3 worm cellular contexts compared by ENCODE assay signal in the genomic region with DNA sequence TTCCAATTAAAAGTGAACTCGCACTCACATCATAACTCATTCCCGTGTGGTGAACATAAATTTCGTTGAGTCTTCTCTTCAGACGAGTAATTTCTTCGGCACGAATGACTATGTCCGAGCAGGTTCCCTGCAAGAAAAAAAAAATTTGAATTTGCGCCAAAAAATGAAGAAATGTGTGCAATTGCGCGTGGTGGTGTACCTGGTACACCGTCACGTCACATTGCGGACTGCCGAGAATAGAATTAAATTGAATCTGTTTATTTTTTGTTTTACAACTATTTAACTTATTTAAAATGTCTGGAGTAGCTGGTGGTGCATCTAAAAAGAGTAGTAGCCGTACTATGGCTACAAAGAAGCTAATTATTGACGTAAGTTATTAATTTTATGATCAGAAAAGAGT.
TF ChIP-seq lines count a peak whose summit lies in the region.

A gene (plus strand): TSS at position 263 of the 400 bp plus-strand sequence.

TF ChIP-seq in whole organism, L1 larva, 84 proteins besides CTCF, POLR2A, EP300 and RAD21 (continued from another document and continues in another):
- TF ChIP-seq ztf-4 (tag; optimal IDR thresholded peaks at IDR 0.05; lab: Kevin White, UChicago) (no peak), pqm-1 (tag; optimal IDR thresholded peaks at IDR 0.05; lab: Kevin White, UChicago) (no peak), fkh-4 (tag; optimal IDR thresholded peaks at IDR 0.05; lab: Kevin White, UChicago; ENCODE audit: borderline replicate concordance) (no peak), efl-3 (GFP tag; optimal IDR thresholded peaks at IDR 0.05; lab: Kevin White, UChicago) (peak; percentile 21), dsc-1 (tag; optimal IDR thresholded peaks at IDR 0.05; lab: Kevin White, UChicago) (peak; percentile 65), unc-86 (tag; optimal IDR thresholded peaks at IDR 0.05; lab: Kevin White, UChicago) (peak; percentile 71), nhr-90 (tag; optimal IDR thresholded peaks at IDR 0.05; lab: Kevin White, UChicago; ENCODE audit: poor library complexity) (peak; percentile 69), nhr-20 (tag; optimal IDR thresholded peaks at IDR 0.05; lab: Kevin White, UChicago) (peak; percentile 77), nhr-76 (tag; optimal IDR thresholded peaks at IDR 0.05; lab: Kevin White, UChicago) (no peak), snpc-4 (tag; optimal IDR thresholded peaks at IDR 0.05; lab: Kevin White, UChicago) (peak; percentile 45), unc-130 (tag; optimal IDR thresholded peaks at IDR 0.05; lab: Kevin White, UChicago) (peak; percentile 45), ets-5 (GFP tag; IDR thresholded peaks at IDR 0.05; lab: Robert Waterston, UW) (no peak), lir-3 (tag; optimal IDR thresholded peaks at IDR 0.05; lab: Kevin White, UChicago; ENCODE audit: poor library complexity) (peak; percentile 73), isw-1 (GFP tag; IDR thresholded peaks at IDR 0.05; lab: Robert Waterston, UW) (peak; percentile 78), C34B4.2 (tag; optimal IDR thresholded peaks at IDR 0.05; lab: Kevin White, UChicago) (no peak), lin-35 (GFP tag; optimal IDR thresholded peaks at IDR 0.05; lab: Kevin White, UChicago) (peak; percentile 96 to 98), zip-4 (GFP tag; optimal IDR thresholded peaks at IDR 0.05; lab: Kevin White, UChicago) (peak; percentile 39), vab-15 (tag; optimal IDR thresholded peaks at IDR 0.05; lab: Kevin White, UChicago) (peak; percentile 68), snu-23 (GFP tag; optimal IDR thresholded peaks at IDR 0.05; lab: Kevin White, UChicago) (peak; percentile 84), blmp-1 (tag; optimal IDR thresholded peaks at IDR 0.05; lab: Kevin White, UChicago) (peak; percentile 52), nhr-85 (tag; lab: Kevin White, UChicago) (peak; percentile 82), nhr-12 (tag; optimal IDR thresholded peaks at IDR 0.05; lab: Kevin White, UChicago) (no peak), mef-2 (tag; optimal IDR thresholded peaks at IDR 0.05; lab: Kevin White, UChicago) (peak; percentile 25), C04F5.9 (tag; optimal IDR thresholded peaks at IDR 0.05; lab: Kevin White, UChicago) (peak; percentile 52), nhr-11 (tag; optimal IDR thresholded peaks at IDR 0.05; lab: Kevin White, UChicago) (no peak), mep-1 (tag; optimal IDR thresholded peaks at IDR 0.05; lab: Kevin White, UChicago) (peak; percentile 91), unc-30 (tag; optimal IDR thresholded peaks at IDR 0.05; lab: Kevin White, UChicago) (no peak), zag-1 (tag; optimal IDR thresholded peaks at IDR 0.05; lab: Kevin White, UChicago) (no peak), efl-1 (optimal IDR thresholded peaks at IDR 0.05; lab: Kevin White, UChicago) (peak; percentile 87 to 97), efl-1 (GFP tag; optimal IDR thresholded peaks at IDR 0.05 in 1 of 2; lab: Kevin White, UChicago) (peak; percentile 97 to 99), dpl-1 (GFP tag; optimal IDR thresholded peaks at IDR 0.05; lab: Kevin White, UChicago) (peak; percentile 97 to 98 (median 97)), sup-37 (GFP tag; optimal IDR thresholded peaks at IDR 0.05; lab: Kevin White, UChicago) (no peak), elt-3 (tag; optimal IDR thresholded peaks at IDR 0.05; lab: Kevin White, UChicago) (peak in 2 of 6 experiments; percentile 2 to 4), sptf-1 (tag; optimal IDR thresholded peaks at IDR 0.05; lab: Kevin White, UChicago) (no peak), egl-13 (tag; optimal IDR thresholded peaks at IDR 0.05; lab: Kevin White, UChicago) (peak; percentile 66), F16B12.6 (tag; optimal IDR thresholded peaks at IDR 0.05; lab: Kevin White, UChicago) (peak; percentile 99), fkh-10 (GFP tag; optimal IDR thresholded peaks at IDR 0.05; lab: Kevin White, UChicago) (peak; percentile 63), nhr-77 (tag; optimal IDR thresholded peaks at IDR 0.05; lab: Kevin White, UChicago) (peak; percentile 68), unc-98 (GFP tag; IDR thresholded peaks at IDR 0.05; lab: Robert Waterston, UW) (peak; percentile 43; the same call in 1 of the 2 replicates), hpl-2 (GFP tag; optimal IDR thresholded peaks at IDR 0.05; lab: Kevin White, UChicago) (no peak), ces-1 (GFP tag; optimal IDR thresholded peaks at IDR 0.05; lab: Kevin White, UChicago) (no peak), nhr-237 (tag; optimal IDR thresholded peaks at IDR 0.05; lab: Kevin White, UChicago) (no peak)

TF ChIP-seq in whole organism, L3 larva, 47 proteins besides CTCF, POLR2A, EP300 and RAD21 (continued from another document):
- TF ChIP-seq snpc-4 (tag; optimal IDR thresholded peaks at IDR 0.05; lab: Kevin White, UChicago) (peak; percentile 2), sea-2 (GFP tag; optimal IDR thresholded peaks at IDR 0.05; lab: Kevin White, UChicago) (no peak), pqm-1 (tag; optimal IDR thresholded peaks at IDR 0.05; lab: Kevin White, UChicago) (no peak), nhr-237 (tag; optimal IDR thresholded peaks at IDR 0.05; lab: Kevin White, UChicago) (no peak), nhr-11 (tag; optimal IDR thresholded peaks at IDR 0.05; lab: Kevin White, UChicago) (no peak), nhr-12 (tag; optimal IDR thresholded peaks at IDR 0.05; lab: Kevin White, UChicago) (no peak), nhr-23 (tag; optimal IDR thresholded peaks at IDR 0.05; lab: Kevin White, UChicago) (peak; percentile 61), ztf-4 (tag; optimal IDR thresholded peaks at IDR 0.05; lab: Kevin White, UChicago) (no peak), egl-27 (tag; optimal IDR thresholded peaks at IDR 0.05; lab: Kevin White, UChicago) (peak; percentile 17), unc-39 (tag; optimal IDR thresholded peaks at IDR 0.05; lab: Kevin White, UChicago) (no peak), egl-5 (tag; optimal IDR thresholded peaks at IDR 0.05; lab: Kevin White, UChicago) (peak; percentile 63), nfya-1 (tag; optimal IDR thresholded peaks at IDR 0.05; lab: Kevin White, UChicago; ENCODE audit: insufficient read depth) (peak; percentile 75), unc-62 (GFP tag; optimal IDR thresholded peaks at IDR 0.05; lab: Kevin White, UChicago) (no peak), ztf-11 (tag; optimal IDR thresholded peaks at IDR 0.05; lab: Kevin White, UChicago) (no peak), lin-15B (tag; optimal IDR thresholded peaks at IDR 0.05; lab: Kevin White, UChicago) (peak; percentile 81), fkh-10 (GFP tag; optimal IDR thresholded peaks at IDR 0.05; lab: Kevin White, UChicago) (peak; percentile 30), nhr-28 (tag; optimal IDR thresholded peaks at IDR 0.05; lab: Kevin White, UChicago) (no peak), fkh-2 (tag; optimal IDR thresholded peaks at IDR 0.05; lab: Kevin White, UChicago) (no peak), lsy-12 (tag; optimal IDR thresholded peaks at IDR 0.05; lab: Kevin White, UChicago) (peak; percentile 56), ama-1 (optimal IDR thresholded peaks at IDR 0.05; lab: Kevin White, UChicago) (peak; percentile 62), zag-1 (tag; optimal IDR thresholded peaks at IDR 0.05; lab: Kevin White, UChicago) (no peak), skn-1 (tag; optimal IDR thresholded peaks at IDR 0.05; lab: Kevin White, UChicago) (peak; percentile 29), daf-12 (tag; optimal IDR thresholded peaks at IDR 0.05; lab: Kevin White, UChicago) (no peak), ceh-16 (tag; optimal IDR thresholded peaks at IDR 0.05; lab: Kevin White, UChicago) (no peak), fos-1 (tag; optimal IDR thresholded peaks at IDR 0.05; lab: Kevin White, UChicago) (no peak), ZK546.5 (tag; optimal IDR thresholded peaks at IDR 0.05; lab: Kevin White, UChicago) (no peak), mml-1 (tag; optimal IDR thresholded peaks at IDR 0.05; lab: Kevin White, UChicago) (no peak), nhr-67 (tag; optimal IDR thresholded peaks at IDR 0.05; lab: Kevin White, UChicago) (no peak), pha-4 (tag; optimal IDR thresholded peaks at IDR 0.05; lab: Kevin White, UChicago) (peak; percentile 81)

TF ChIP-seq in whole organism, young adult, 124 proteins besides CTCF, POLR2A, EP300 and RAD21 (continued from another document and continues in another):
- TF ChIP-seq egl-18 (GFP tag; IDR thresholded peaks at IDR 0.05; lab: Robert Waterston, UW), result no peak
- no peak for TF ChIP-seq ceh-79 (tag; optimal IDR thresholded peaks at IDR 0.05; lab: Kevin White, UChicago)
- no peak for TF ChIP-seq Y67H2A.10 (GFP tag; conservative IDR thresholded peaks at IDR 0.05; lab: Robert Waterston, UW)
- TF ChIP-seq sdz-38 (tag; optimal IDR thresholded peaks at IDR 0.05; lab: Kevin White, UChicago), result no peak
- TF ChIP-seq atf-7 (tag; optimal IDR thresholded peaks at IDR 0.05; lab: Kevin White, UChicago), result no peak
- no peak; the same call in 1 of the 2 replicates for TF ChIP-seq C06A6.2 (GFP tag; conservative IDR thresholded peaks at IDR 0.05; lab: Robert Waterston, UW)
- no peak for TF ChIP-seq B0035.1 (tag; optimal IDR thresholded peaks at IDR 0.05; lab: Kevin White, UChicago)
- no peak for TF ChIP-seq unc-130 (GFP tag; optimal IDR thresholded peaks at IDR 0.05; lab: Kevin White, UChicago)
- TF ChIP-seq lin-40 (tag; optimal IDR thresholded peaks at IDR 0.05; lab: Kevin White, UChicago), result peak; percentile 65
- 0 out of 2 replicates have a peak, but pooled peaks have one; percentile 43 for TF ChIP-seq B0019.2 (GFP tag; conservative IDR thresholded peaks at IDR 0.05; lab: Robert Waterston, UW)
- peak; percentile 96 for TF ChIP-seq lin-54 (GFP tag; optimal IDR thresholded peaks at IDR 0.05; lab: Kevin White, UChicago)
- peak; percentile 60; the same call in 1 of the 2 replicates for TF ChIP-seq lir-1 (GFP tag; conservative IDR thresholded peaks at IDR 0.05; lab: Robert Waterston, UW)
- TF ChIP-seq ceh-40 (GFP tag; IDR thresholded peaks at IDR 0.05; lab: Robert Waterston, UW), result no peak
- peak; percentile 83 for TF ChIP-seq madf-6 (GFP tag; IDR thresholded peaks at IDR 0.05; lab: Robert Waterston, UW)
- peak; percentile 70 for TF ChIP-seq chd-7 (tag; optimal IDR thresholded peaks at IDR 0.05; lab: Kevin White, UChicago)
- no peak for TF ChIP-seq nfya-2 (GFP tag; IDR thresholded peaks at IDR 0.05; lab: Robert Waterston, UW)
- peak; percentile 39 for TF ChIP-seq B0261.1 (tag; optimal IDR thresholded peaks at IDR 0.05; lab: Kevin White, UChicago)
- TF ChIP-seq somi-1 (GFP tag; optimal IDR thresholded peaks at IDR 0.05; lab: Kevin White, UChicago), result no peak
- TF ChIP-seq cebp-2 (GFP tag; IDR thresholded peaks at IDR 0.05; lab: Robert Waterston, UW), result no peak
- no peak for TF ChIP-seq ztf-6 (GFP tag; IDR thresholded peaks at IDR 0.05; lab: Robert Waterston, UW)
- TF ChIP-seq ztf-18 (tag; optimal IDR thresholded peaks at IDR 0.05; lab: Kevin White, UChicago), result peak; percentile 60
- TF ChIP-seq rec-8 (tag; optimal IDR thresholded peaks at IDR 0.05; lab: Kevin White, UChicago), result peak in 1 of 2 experiments; percentile 2
- peak; percentile 81 for TF ChIP-seq efl-1 (GFP tag; optimal IDR thresholded peaks at IDR 0.05; lab: Kevin White, UChicago)
- peak; percentile 73 for TF ChIP-seq C17E4.6 (GFP tag; IDR thresholded peaks at IDR 0.05; lab: Robert Waterston, UW)
- peak; percentile 86 for TF ChIP-seq nfyb-1 (GFP tag; IDR thresholded peaks at IDR 0.05; lab: Robert Waterston, UW)
- peak; percentile 71 for TF ChIP-seq ceh-100 (GFP tag; IDR thresholded peaks at IDR 0.05; lab: Robert Waterston, UW)
- no peak for TF ChIP-seq ztf-22 (GFP tag; optimal IDR thresholded peaks at IDR 0.05; lab: Kevin White, UChicago)
- TF ChIP-seq ceh-27 (GFP tag; optimal IDR thresholded peaks at IDR 0.05; lab: Kevin White, UChicago), result peak; percentile 64
- TF ChIP-seq nhr-120 (GFP tag; IDR thresholded peaks at IDR 0.05; lab: Robert Waterston, UW), result no peak
- TF ChIP-seq dox-1 (GFP tag; IDR thresholded peaks at IDR 0.05; lab: Robert Waterston, UW), result peak; percentile 76; the same call in 1 of the 2 replicates
- TF ChIP-seq gei-17 (GFP tag; optimal IDR thresholded peaks at IDR 0.05; lab: Kevin White, UChicago), result no peak
- TF ChIP-seq K11D2.4 (GFP tag; IDR thresholded peaks at IDR 0.05; lab: Robert Waterston, UW), result peak; percentile 73
- no peak for TF ChIP-seq nhr-27 (tag; optimal IDR thresholded peaks at IDR 0.05; lab: Kevin White, UChicago)
- no peak for TF ChIP-seq akir-1 (GFP tag; optimal IDR thresholded peaks at IDR 0.05; lab: Kevin White, UChicago)
- TF ChIP-seq let-526 (GFP tag; IDR thresholded peaks at IDR 0.05; lab: Robert Waterston, UW), result no peak
- TF ChIP-seq athp-1 (tag; optimal IDR thresholded peaks at IDR 0.05; lab: Kevin White, UChicago), result peak; percentile 50
- TF ChIP-seq F33H1.4 (GFP tag; IDR thresholded peaks at IDR 0.05; lab: Robert Waterston, UW), result peak; percentile 60
- TF ChIP-seq nfya-1 (tag; optimal IDR thresholded peaks at IDR 0.05; lab: Kevin White, UChicago; ENCODE audit: borderline replicate concordance, insufficient read depth), result no peak
- TF ChIP-seq K12H6.12 (tag; optimal IDR thresholded peaks at IDR 0.05; lab: Kevin White, UChicago), result peak; percentile 50
- no peak for TF ChIP-seq sptf-2 (GFP tag; optimal IDR thresholded peaks at IDR 0.05; lab: Kevin White, UChicago)
- TF ChIP-seq bed-2 (GFP tag; IDR thresholded peaks at IDR 0.05; lab: Robert Waterston, UW), result no peak
- peak; percentile 77 for TF ChIP-seq repo-1 (tag; optimal IDR thresholded peaks at IDR 0.05; lab: Kevin White, UChicago)
- no peak for TF ChIP-seq unc-62 (GFP tag; optimal IDR thresholded peaks at IDR 0.05; lab: Kevin White, UChicago)
- no peak for TF ChIP-seq lsy-27 (tag; optimal IDR thresholded peaks at IDR 0.05; lab: Kevin White, UChicago; ENCODE audit: borderline replicate concordance, insufficient read depth)
- no peak for TF ChIP-seq ets-4 (GFP tag; optimal IDR thresholded peaks at IDR 0.05; lab: Kevin White, UChicago)
- no peak for TF ChIP-seq T07F8.4 (tag; optimal IDR thresholded peaks at IDR 0.05; lab: Kevin White, UChicago)
- no peak for TF ChIP-seq hlh-12 (tag; optimal IDR thresholded peaks at IDR 0.05; lab: Kevin White, UChicago)
- no peak for TF ChIP-seq snpc-1.1 (tag; optimal IDR thresholded peaks at IDR 0.05; lab: Kevin White, UChicago; ENCODE audit: insufficient read depth)
- peak; percentile 64 for TF ChIP-seq attf-5 (GFP tag; optimal IDR thresholded peaks at IDR 0.05; lab: Kevin White, UChicago)
- no peak for TF ChIP-seq nhr-179 (tag; optimal IDR thresholded peaks at IDR 0.05; lab: Kevin White, UChicago)
- TF ChIP-seq die-1 (tag; optimal IDR thresholded peaks at IDR 0.05; lab: Kevin White, UChicago), result peak; percentile 25
- peak; percentile 58; the same call in 1 of the 2 replicates for TF ChIP-seq D2030.7 (GFP tag; IDR thresholded peaks at IDR 0.05; lab: Robert Waterston, UW)
- no peak for TF ChIP-seq zfh-2 (GFP tag; conservative IDR thresholded peaks at IDR 0.05; lab: Robert Waterston, UW)
- peak; percentile 71 for TF ChIP-seq rcor-1 (GFP tag; IDR thresholded peaks at IDR 0.05; lab: Robert Waterston, UW)
- TF ChIP-seq Y53F4B.3 (GFP tag; IDR thresholded peaks at IDR 0.05; lab: Robert Waterston, UW), result no peak
- TF ChIP-seq lag-1 (GFP tag; IDR thresholded peaks at IDR 0.05; lab: Robert Waterston, UW), result no peak
- peak in 1 of 2 experiments; percentile 49 for TF ChIP-seq let-607 (tag; optimal IDR thresholded peaks at IDR 0.05; lab: Kevin White, UChicago)
- peak; percentile 82 for TF ChIP-seq ekl-4 (GFP tag; IDR thresholded peaks at IDR 0.05; lab: Robert Waterston, UW)
- peak; percentile 64 for TF ChIP-seq lsl-1 (GFP tag; optimal IDR thresholded peaks at IDR 0.05; lab: Kevin White, UChicago)
- peak; percentile 41 for TF ChIP-seq F52B5.7 (tag; optimal IDR thresholded peaks at IDR 0.05; lab: Kevin White, UChicago)
- peak; percentile 23 for TF ChIP-seq snpc-3.4 (tag; optimal IDR thresholded peaks at IDR 0.05; lab: Kevin White, UChicago)
- TF ChIP-seq sea-2 (GFP tag; IDR thresholded peaks at IDR 0.05; lab: Robert Waterston, UW), result no peak
- TF ChIP-seq Y56A3A.18 (GFP tag; IDR thresholded peaks at IDR 0.05; lab: Robert Waterston, UW), result 0 out of 2 replicates have a peak, but pooled peaks have one; percentile 7
- TF ChIP-seq hlh-26 (GFP tag; conservative IDR thresholded peaks at IDR 0.05; lab: Robert Waterston, UW), result no peak
- no peak for TF ChIP-seq aptf-3 (GFP tag; IDR thresholded peaks at IDR 0.05; lab: Robert Waterston, UW)
- TF ChIP-seq ztf-25 (GFP tag; IDR thresholded peaks at IDR 0.05; lab: Robert Waterston, UW), result no peak
- no peak for TF ChIP-seq ceh-58 (GFP tag; IDR thresholded peaks at IDR 0.05; lab: Robert Waterston, UW)
